Worm (Caenorhabditis elegans) whole organism, young adult: ENCODE data around the gene twk-7.

Experiments used
- C06A6.2 ChIP-seq: fragments of 200-800 bp; sonication (Bioruptor generic); conservative IDR thresholded peaks from 2 replicates; pipeline ENCODE4 v1.3.6; 2022; ENCODE audit warnings: missing genetic modification characterization, missing compliant biosample characterization
- D2030.7 ChIP-seq: fragments of 200-800 bp; sonication (Bioruptor generic); IDR thresholded peaks from 2 replicates; pipeline ENCODE4 v1.3.6; 2022; ENCODE audit warnings: missing genetic modification reagents, missing genetic modification characterization, missing compliant biosample characterization
- F23B12.7 ChIP-seq: sonication (generic microtip); optimal IDR thresholded peaks from 2 replicates; lab custom pipeline; 2017; ENCODE audit warnings: missing genetic modification characterization, mild to moderate bottlenecking, missing compliant biosample characterization, antibody characterized with exemption, moderate library complexity; ENCODE audit not compliant: insufficient read depth
- F33H1.4 ChIP-seq: fragments of 200-800 bp; sonication (Bioruptor generic); IDR thresholded peaks from 2 replicates; pipeline ENCODE4 v1.3.6; 2022; ENCODE audit warnings: missing genetic modification reagents, missing genetic modification characterization, missing compliant biosample characterization
- F49E8.2 ChIP-seq: sonication (generic microtip); optimal IDR thresholded peaks from 3 replicates; lab custom pipeline; 2017; ENCODE audit warnings: missing genetic modification characterization, mild to moderate bottlenecking, missing compliant biosample characterization, antibody characterized with exemption, moderate library complexity; ENCODE audit not compliant: insufficient read depth
- F55B11.4 ChIP-seq: sonication (generic microtip); optimal IDR thresholded peaks from 2 replicates; lab custom pipeline; 2016; ENCODE audit warnings: missing compliant biosample characterization, missing genetic modification characterization, borderline replicate concordance; ENCODE audit not compliant: insufficient read depth
- F57C9.4 ChIP-seq: sonication (generic microtip); optimal IDR thresholded peaks from 2 replicates; lab custom pipeline; 2017; ENCODE audit warnings: mild to moderate bottlenecking, missing genetic modification characterization, missing compliant biosample characterization
- K11D2.4 ChIP-seq: fragments of 200-800 bp; sonication (Bioruptor generic); IDR thresholded peaks from 2 replicates; pipeline ENCODE4 v1.3.6; 2022; ENCODE audit warnings: missing genetic modification reagents, missing genetic modification characterization, missing compliant biosample characterization
- T07F8.4 ChIP-seq: sonication (generic microtip); optimal IDR thresholded peaks from 2 replicates; lab custom pipeline; 2016; ENCODE audit warnings: mild to moderate bottlenecking, missing genetic modification characterization, moderate library complexity, missing compliant biosample characterization
- Y53G8AR.9 ChIP-seq: fragments of 200-800 bp; sonication (Bioruptor generic); conservative IDR thresholded peaks from 2 replicates; pipeline ENCODE4 v1.3.6; 2022; ENCODE audit warnings: missing genetic modification reagents, missing genetic modification characterization, missing compliant biosample characterization
- Y56A3A.18 ChIP-seq: fragments of 200-800 bp; sonication (Bioruptor generic); IDR thresholded peaks from 2 replicates; pipeline ENCODE4 v1.3.6; 2022; ENCODE audit warnings: missing genetic modification reagents, missing genetic modification characterization, missing compliant biosample characterization
- ZK185.1 ChIP-seq: sonication (generic microtip); optimal IDR thresholded peaks from 2 replicates; lab custom pipeline; 2016; ENCODE audit warnings: mild to moderate bottlenecking, missing genetic modification characterization, missing compliant biosample characterization; ENCODE audit not compliant: poor library complexity, severe bottlenecking
- akir-1 ChIP-seq: fragments of 200-800 bp; sonication (Bioruptor generic); optimal IDR thresholded peaks from 2 replicates; lab custom pipeline; 2018; ENCODE audit warnings: mild to moderate bottlenecking, missing genetic modification characterization, moderate library complexity, missing compliant biosample characterization
- aptf-3 ChIP-seq: fragments of 200-800 bp; sonication (Bioruptor generic); IDR thresholded peaks from 2 replicates; pipeline ENCODE4 v1.3.6; 2022; ENCODE audit warnings: missing genetic modification characterization, missing compliant biosample characterization
- athp-1 ChIP-seq: sonication (generic microtip); optimal IDR thresholded peaks from 2 replicates; lab custom pipeline; 2017; ENCODE audit warnings: mild to moderate bottlenecking, missing genetic modification characterization, missing compliant biosample characterization
- attf-3 ChIP-seq: fragments of 200-800 bp; sonication (Bioruptor generic); conservative IDR thresholded peaks from 2 replicates; pipeline ENCODE4 v1.3.6; 2022; ENCODE audit warnings: missing genetic modification reagents, missing genetic modification characterization, missing compliant biosample characterization
- attf-6 ChIP-seq: fragments of 200-800 bp; sonication (Bioruptor generic); IDR thresholded peaks from 2 replicates; pipeline ENCODE4 v1.3.6; 2022; ENCODE audit warnings: missing genetic modification reagents, missing genetic modification characterization, missing compliant biosample characterization
- bed-1 ChIP-seq: fragments of 200-800 bp; sonication (Bioruptor generic); IDR thresholded peaks from 2 replicates; pipeline ENCODE4 v1.3.6; 2022; ENCODE audit warnings: missing genetic modification reagents, missing genetic modification characterization, missing compliant biosample characterization
- ccch-3 ChIP-seq: fragments of 200-800 bp; sonication (Bioruptor generic); optimal IDR thresholded peaks from 2 replicates; lab custom pipeline; 2018; ENCODE audit warnings: mild to moderate bottlenecking, missing genetic modification characterization, missing compliant biosample characterization
- ceh-27 ChIP-seq: fragments of 200-800 bp; sonication (Bioruptor generic); optimal IDR thresholded peaks from 2 replicates; lab custom pipeline; 2018; ENCODE audit warnings: mild to moderate bottlenecking, missing genetic modification characterization, moderate library complexity, missing compliant biosample characterization
- ceh-91 ChIP-seq: fragments of 200-800 bp; sonication (Bioruptor generic); IDR thresholded peaks from 2 replicates; pipeline ENCODE4 v1.3.6; 2022; ENCODE audit warnings: missing genetic modification reagents, missing genetic modification characterization, missing compliant biosample characterization
- die-1 ChIP-seq: sonication (generic microtip); optimal IDR thresholded peaks from 2 replicates; lab custom pipeline; 2016; ENCODE audit warnings: missing genotype, mild to moderate bottlenecking, missing genetic modification characterization, missing compliant biosample characterization
- egrh-3 ChIP-seq: fragments of 200-800 bp; sonication (Bioruptor generic); IDR thresholded peaks from 2 replicates; pipeline ENCODE4 v1.3.6; 2022; ENCODE audit warnings: missing genetic modification reagents, missing genetic modification characterization, missing compliant biosample characterization
- hlh-26 ChIP-seq: fragments of 200-800 bp; sonication (Bioruptor generic); conservative IDR thresholded peaks from 2 replicates; pipeline ENCODE4 v1.3.6; 2022; ENCODE audit warnings: missing genetic modification reagents, missing genetic modification characterization, missing compliant biosample characterization
- hmg-1.2 ChIP-seq: fragments of 200-800 bp; sonication (Bioruptor generic); IDR thresholded peaks from 2 replicates; pipeline ENCODE4 v1.3.6; 2022; ENCODE audit warnings: missing genetic modification reagents, missing genetic modification characterization, missing compliant biosample characterization
- hmg-20 ChIP-seq: fragments of 200-800 bp; sonication (Bioruptor generic); IDR thresholded peaks from 2 replicates; pipeline ENCODE4 v1.3.6; 2022; ENCODE audit warnings: missing genetic modification reagents, missing genetic modification characterization, missing compliant biosample characterization
- hrde-1 ChIP-seq: sonication (generic microtip); optimal IDR thresholded peaks from 2 replicates; lab custom pipeline; 2016; ENCODE audit warnings: missing genetic modification characterization, mild to moderate bottlenecking, missing compliant biosample characterization, moderate library complexity, missing genotype, missing genetic modification reagents, borderline replicate concordance
- madf-10 ChIP-seq: sonication (generic microtip); optimal IDR thresholded peaks from 2 replicates; lab custom pipeline; 2016; ENCODE audit warnings: mild to moderate bottlenecking, missing genetic modification characterization, missing compliant biosample characterization
- madf-6 ChIP-seq: fragments of 200-800 bp; sonication (Bioruptor generic); IDR thresholded peaks from 2 replicates; pipeline ENCODE4 v1.3.6; 2022; ENCODE audit warnings: missing genetic modification reagents, missing genetic modification characterization, missing compliant biosample characterization
- mxl-1 ChIP-seq: sonication (generic microtip); optimal IDR thresholded peaks from 2 replicates; lab custom pipeline; 2016; ENCODE audit warnings: missing genetic modification characterization, missing compliant biosample characterization
- nfya-2 ChIP-seq: fragments of 200-800 bp; sonication (Bioruptor generic); IDR thresholded peaks from 2 replicates; pipeline ENCODE4 v1.3.6; 2022; ENCODE audit warnings: missing genetic modification reagents, missing genetic modification characterization, missing compliant biosample characterization
- nhr-27 ChIP-seq: fragments of 200-800 bp; sonication (Bioruptor generic); optimal IDR thresholded peaks from 2 replicates; lab custom pipeline; 2018; ENCODE audit warnings: mild to moderate bottlenecking, missing genetic modification characterization, moderate library complexity, missing compliant biosample characterization
- nhr-80 ChIP-seq: sonication (generic microtip); optimal IDR thresholded peaks from 2 replicates; lab custom pipeline; 2016; ENCODE audit warnings: missing genetic modification characterization, missing compliant biosample characterization
- rcor-1 ChIP-seq: fragments of 200-800 bp; sonication (Bioruptor generic); IDR thresholded peaks from 2 replicates; pipeline ENCODE4 v1.3.6; 2022; ENCODE audit warnings: missing genetic modification reagents, missing genetic modification characterization, missing compliant biosample characterization
- rec-8 ChIP-seq, 2 experiments: sonication (generic microtip); optimal IDR thresholded peaks; 2 replicates each; lab custom pipeline; 2016; ENCODE audit warnings: mild to moderate bottlenecking in 2 of 2, missing genetic modification characterization in 2 of 2, missing genetic modification reagents in 2 of 2, missing genotype in 2 of 2, missing biosample characterization in 1 of 2, missing compliant biosample characterization in 1 of 2, moderate library complexity in 1 of 2
- rpc-1 ChIP-seq, 2 experiments: fragments of 150-350 bp in 1 of 2; sonication (generic microtip) in 1 of 2; optimal IDR thresholded peaks; 2 replicates each; lab custom pipeline; 2014 to 2018; ENCODE audit warnings: missing biosample characterization in 1 of 2, missing genetic modification characterization in 1 of 2, missing genetic modification reagents in 1 of 2, missing genotype in 1 of 2
- sea-2 ChIP-seq: fragments of 200-800 bp; sonication (Bioruptor generic); IDR thresholded peaks from 2 replicates; pipeline ENCODE4 v1.3.6; 2022; ENCODE audit warnings: missing genetic modification characterization, missing compliant biosample characterization
- snpc-1.3 ChIP-seq: sonication (generic microtip); optimal IDR thresholded peaks from 2 replicates; lab custom pipeline; 2017; ENCODE audit warnings: missing genetic modification characterization, mild to moderate bottlenecking, missing compliant biosample characterization, antibody characterized with exemption, moderate library complexity, missing genotype, missing genetic modification reagents; ENCODE audit not compliant: insufficient read depth
- snpc-3.4 ChIP-seq: sonication (generic microtip); optimal IDR thresholded peaks from 2 replicates; lab custom pipeline; 2017; ENCODE audit warnings: missing genetic modification characterization, mild to moderate bottlenecking, missing compliant biosample characterization, antibody characterized with exemption, moderate library complexity, missing genotype, missing genetic modification reagents
- sptf-2 ChIP-seq: fragments of 200-800 bp; sonication (Bioruptor generic); optimal IDR thresholded peaks from 2 replicates; lab custom pipeline; 2018; ENCODE audit warnings: mild to moderate bottlenecking, missing genetic modification characterization, missing compliant biosample characterization
- tbx-9 ChIP-seq: sonication (generic microtip); optimal IDR thresholded peaks from 2 replicates; lab custom pipeline; 2016; ENCODE audit warnings: borderline replicate concordance, missing genetic modification characterization, inconsistent platforms, missing compliant biosample characterization
- zim-3 ChIP-seq: sonication (generic microtip); optimal IDR thresholded peaks from 2 replicates; lab custom pipeline; 2017; ENCODE audit warnings: mild to moderate bottlenecking, missing genetic modification characterization, moderate library complexity, missing compliant biosample characterization
- ztf-26 ChIP-seq: sonication (generic microtip); optimal IDR thresholded peaks from 2 replicates; lab custom pipeline; 2017; ENCODE audit warnings: missing genetic modification characterization, missing compliant biosample characterization
- ztf-6 ChIP-seq: fragments of 200-800 bp; sonication (Bioruptor generic); IDR thresholded peaks from 2 replicates; pipeline ENCODE4 v1.3.6; 2022; ENCODE audit warnings: missing genetic modification reagents, missing genetic modification characterization, missing compliant biosample characterization

twk-7 gene

ce11 chrIII:8639188-8639795 is 4.2 kb downstream of the twk-7 start, which contains the start of gene fip-1 (continued):
- no peak for TF ChIP-seq F57C9.4 (tag; lab: Kevin White, UChicago)
- peak; percentile 19 for TF ChIP-seq nhr-80 (tag; lab: Kevin White, UChicago)
- peak; percentile 49 for TF ChIP-seq ZK185.1 (tag; lab: Kevin White, UChicago)
- TF ChIP-seq hrde-1 (tag; lab: Kevin White, UChicago) = peak; percentile 71
- TF ChIP-seq F55B11.4 (tag; lab: Kevin White, UChicago) = no peak
- TF ChIP-seq snpc-3.4 (tag; lab: Kevin White, UChicago) = peak; percentile 58
- TF ChIP-seq egrh-3 (GFP tag; lab: Robert Waterston, UW) = peak; percentile 34; the same call in 1 of the 2 replicates
- TF ChIP-seq ceh-91 (GFP tag; lab: Robert Waterston, UW) = no peak
- peak; percentile 52 for TF ChIP-seq nhr-27 (tag; lab: Kevin White, UChicago)
- TF ChIP-seq attf-6 (GFP tag; lab: Robert Waterston, UW) = peak; percentile 64; the same call in 1 of the 2 replicates
- peak; percentile 71; the same call in 1 of the 2 replicates for TF ChIP-seq Y56A3A.18
- TF ChIP-seq hmg-1.2 (GFP tag; lab: Robert Waterston, UW) = no peak; the same call in 1 of the 2 replicates
- no peak for TF ChIP-seq C06A6.2 (GFP tag; lab: Robert Waterston, UW)
- TF ChIP-seq D2030.7 (GFP tag; lab: Robert Waterston, UW) = peak; percentile 76
- 0 out of 2 replicates have a peak, but pooled peaks have one; percentile 11 for TF ChIP-seq ztf-6 (GFP tag; lab: Robert Waterston, UW)
- peak; percentile 71 for TF ChIP-seq mxl-1 (tag; lab: Kevin White, UChicago)
- peak; percentile 33; the same call in 1 of the 2 replicates for TF ChIP-seq nfya-2 (GFP tag; lab: Robert Waterston, UW)
- TF ChIP-seq aptf-3 (GFP tag; lab: Robert Waterston, UW) = 0 out of 2 replicates have a peak, but pooled peaks have one; percentile 70
- TF ChIP-seq tbx-9 = no peak
- peak; percentile 27; the same call in 1 of the 2 replicates for TF ChIP-seq F33H1.4 (GFP tag; lab: Robert Waterston, UW)
- no peak for TF ChIP-seq ztf-26
- peak; percentile 59 for TF ChIP-seq F23B12.7 (tag; lab: Kevin White, UChicago)
- TF ChIP-seq athp-1 (tag; lab: Kevin White, UChicago) = peak; percentile 79
- no peak for TF ChIP-seq K11D2.4 (GFP tag; lab: Robert Waterston, UW)
- TF ChIP-seq hmg-20 (GFP tag; lab: Robert Waterston, UW) = no peak
- peak; percentile 3 for TF ChIP-seq sptf-2
- TF ChIP-seq Y53G8AR.9 (GFP tag; lab: Robert Waterston, UW) = no peak
- peak; percentile 90 for TF ChIP-seq rpc-1 (optimal IDR thresholded peaks at IDR 0.05; lab: Kevin White, UChicago)
- peak; percentile 93 for TF ChIP-seq rpc-1 (tag; optimal IDR thresholded peaks at IDR 0.05; lab: Kevin White, UChicago)
- TF ChIP-seq ceh-27 (GFP tag; lab: Kevin White, UChicago) = peak; percentile 39
- peak; percentile 50 for TF ChIP-seq zim-3 (tag; lab: Kevin White, UChicago)
- peak; percentile 47 to 79 for TF ChIP-seq rec-8 (tag; optimal IDR thresholded peaks at IDR 0.05; lab: Kevin White, UChicago)
- TF ChIP-seq akir-1 (GFP tag; lab: Kevin White, UChicago) = no peak
- TF ChIP-seq sea-2 = no peak
- TF ChIP-seq T07F8.4 (tag; lab: Kevin White, UChicago) = peak; percentile 32
- TF ChIP-seq attf-3 (GFP tag; lab: Robert Waterston, UW) = peak; percentile 41; the same call in 1 of the 2 replicates
- TF ChIP-seq F49E8.2 (tag; lab: Kevin White, UChicago) = peak; percentile 62
- TF ChIP-seq rcor-1 (GFP tag; lab: Robert Waterston, UW) = 0 out of 2 replicates have a peak, but pooled peaks have one; percentile 18
- peak; percentile 57 for TF ChIP-seq madf-10 (tag; lab: Kevin White, UChicago)
- TF ChIP-seq snpc-1.3 (tag; lab: Kevin White, UChicago) = peak; percentile 66
- 0 out of 2 replicates have a peak, but pooled peaks have one; percentile 71 for TF ChIP-seq bed-1
- TF ChIP-seq ccch-3 (GFP tag; lab: Kevin White, UChicago) = no peak
- peak; percentile 83 for TF ChIP-seq die-1 (tag; lab: Kevin White, UChicago)
- TF ChIP-seq hlh-26 (GFP tag; lab: Robert Waterston, UW) = no peak
- TF ChIP-seq madf-6 = peak; percentile 68; the same call in 1 of the 2 replicates
